Worm (Caenorhabditis elegans): ENCODE results near the gene B0310.3.

Gene B0310.3

ce11 chrX:553875-554274, 33.1 kb upstream of the B0310.3 start, which contains the start of gene F57C12.6:
Gene F57C12.6, minus strand, starts transcription at chrX:553975.
- TF ChIP-seq dmd-8 (GFP tag; IDR thresholded peaks at IDR 0.05) = no peak
- no peak for TF ChIP-seq daf-16 (GFP tag; optimal IDR thresholded peaks at IDR 0.05)
- TF ChIP-seq daf-16 (tag; optimal IDR thresholded peaks at IDR 0.05) = no peak

- TF ChIP-seq pqm-1 (tag; optimal IDR thresholded peaks at IDR 0.05) (peak; percentile 96), lin-39 (tag; optimal IDR thresholded peaks at IDR 0.05) (no peak), dve-1 (tag; optimal IDR thresholded peaks at IDR 0.05; ENCODE audit: insufficient read depth) (peak; percentile 63), lim-7 (GFP tag; IDR thresholded peaks at IDR 0.05) (no peak), daf-16 (GFP tag; optimal IDR thresholded peaks at IDR 0.05) (no peak), daf-16 (tag; optimal IDR thresholded peaks at IDR 0.05) (peak; percentile 66), T20F7.1 (GFP tag; optimal IDR thresholded peaks at IDR 0.05) (no peak), D1046.2 (GFP tag; IDR thresholded peaks at IDR 0.05) (no peak), arid-1 (GFP tag; conservative IDR thresholded peaks at IDR 0.05) (no peak), dmd-8 (GFP tag; IDR thresholded peaks at IDR 0.05) (no peak), ztf-7 (tag; optimal IDR thresholded peaks at IDR 0.05) (no peak), unc-130 (GFP tag; optimal IDR thresholded peaks at IDR 0.05) (no peak), mes-2 (tag; optimal IDR thresholded peaks at IDR 0.05; ENCODE audit: poor library complexity, severe bottlenecking) (peak; percentile 2), attf-4 (tag; optimal IDR thresholded peaks at IDR 0.05) (no peak), ceh-62 (tag; optimal IDR thresholded peaks at IDR 0.05) (no peak), mdl-1 (tag; optimal IDR thresholded peaks at IDR 0.05) (no peak), mdt-29 (GFP tag; IDR thresholded peaks at IDR 0.05) (no peak), tag-97 (GFP tag; IDR thresholded peaks at IDR 0.05) (no peak), snpc-1.2 (GFP tag; IDR thresholded peaks at IDR 0.05) (no peak), saeg-2 (GFP tag; IDR thresholded peaks at IDR 0.05) (no peak), dpl-1 (GFP tag; optimal IDR thresholded peaks at IDR 0.05) (no peak), daf-8 (GFP tag; IDR thresholded peaks at IDR 0.05) (no peak), skn-1 (tag; optimal IDR thresholded peaks at IDR 0.05) (no peak), sdz-12 (GFP tag; optimal IDR thresholded peaks at IDR 0.05) (no peak), Y48G9A.11 (GFP tag; IDR thresholded peaks at IDR 0.05) (no peak), nhr-77 (tag; optimal IDR thresholded peaks at IDR 0.05) (peak; percentile 39), nhr-28 (tag; optimal IDR thresholded peaks at IDR 0.05) (peak; percentile 80), hif-1 (tag; optimal IDR thresholded peaks at IDR 0.05) (no peak), tra-1 (GFP tag; IDR thresholded peaks at IDR 0.05) (0 out of 2 replicates have a peak, but pooled peaks have one; percentile 34), F26F4.8 (GFP tag; conservative IDR thresholded peaks at IDR 0.05) (no peak), hmg-1.1 (GFP tag; IDR thresholded peaks at IDR 0.05) (no peak), ceh-32 (tag; optimal IDR thresholded peaks at IDR 0.05; ENCODE audit: poor library complexity) (no peak), zfp-3 (GFP tag; conservative IDR thresholded peaks at IDR 0.05) (no peak), hlh-11 (tag; optimal IDR thresholded peaks at IDR 0.05) (peak; percentile 55), nhr-10 (tag; optimal IDR thresholded peaks at IDR 0.05) (no peak), fkh-10 (GFP tag; optimal IDR thresholded peaks at IDR 0.05) (no peak), F44E2.7 (GFP tag; IDR thresholded peaks at IDR 0.05) (no peak), daf-12 (tag; optimal IDR thresholded peaks at IDR 0.05) (no peak), F37D6.2 (tag; optimal IDR thresholded peaks at IDR 0.05) (no peak), nhr-48 (tag; optimal IDR thresholded peaks at IDR 0.05) (no peak), mxl-3 (GFP tag; optimal IDR thresholded peaks at IDR 0.05) (peak; percentile 28), Y75B8A.6 (GFP tag; IDR thresholded peaks at IDR 0.05) (no peak), nhr-237 (tag; optimal IDR thresholded peaks at IDR 0.05) (no peak), ctbp-1 (GFP tag; IDR thresholded peaks at IDR 0.05) (no peak), zag-1 (tag; optimal IDR thresholded peaks at IDR 0.05) (no peak), lin-1 (GFP tag; IDR thresholded peaks at IDR 0.05) (no peak), dmd-6 (GFP tag; IDR thresholded peaks at IDR 0.05) (peak; percentile 60), vab-7 (GFP tag; IDR thresholded peaks at IDR 0.05) (no peak), ztf-11 (tag; optimal IDR thresholded peaks at IDR 0.05) (no peak)
Observed at ce11 chrX:553420-553819, 32.6 kb upstream of the B0310.3 start.

All from whole organism, L4 larva.